Worm (Caenorhabditis elegans): ENCODE data around the gene mat-2.

- TF ChIP-seq him-1 (tag; optimal IDR thresholded peaks at IDR 0.05), result no peak
- no peak for TF ChIP-seq W03F9.2 (tag; optimal IDR thresholded peaks at IDR 0.05)
Observed at ce11 chrII:11088137-11088536, 24.4 kb upstream of the mat-2 start.

All from whole organism, L4/young adult.